Fruit fly (Drosophila melanogaster) S2 (cell line): ENCODE data around the gene CCAP.

Source experiments
- CG8478 ChIP-seq: fragments of >200 bp; optimal IDR thresholded peaks from 2 replicates; lab custom pipeline; 2018
- CTCF ChIP-seq, 2 experiments: fragments of >200 bp; optimal IDR thresholded peaks; 2 replicates each; lab custom pipeline; 2018

dm6 chr3R:22718937-22719606, 17.2 kb upstream of the CCAP start:
- no peak for TF ChIP-seq CG8478 (lab: Kevin White, UChicago)
- no peak for TF ChIP-seq CTCF (optimal IDR thresholded peaks at IDR 0.05; lab: Kevin White, UChicago)
